Fruit fly (Drosophila melanogaster) whole organism, embryonic: ENCODE measurements around the gene apolpp.

Source experiments
- Atf6 ChIP-seq: fragments of 200-800 bp; sonication (Bioruptor generic); IDR thresholded peaks from 2 replicates; pipeline ENCODE4 v1.3.6; 2022; ENCODE audit warnings: missing biosample characterization, missing genetic modification characterization
- BEAF-32 ChIP-seq: fragments of 200-800 bp; sonication (Bioruptor generic); optimal IDR thresholded peaks from 3 replicates; lab custom pipeline; 2017; ENCODE audit warnings: missing biosample characterization, missing genetic modification characterization, mild to moderate bottlenecking, moderate library complexity, missing genetic modification reagents
- Bgb ChIP-seq: fragments of 200-800 bp; sonication (Bioruptor generic); IDR thresholded peaks from 2 replicates; pipeline ENCODE4 v1.3.6; 2022; ENCODE audit warnings: missing biosample characterization, missing genetic modification characterization; ENCODE audit not compliant: partially characterized antibody
- CG11560 ChIP-seq: fragments of 200-800 bp; sonication (Bioruptor generic); IDR thresholded peaks from 3 replicates; pipeline ENCODE4 v1.3.6; 2022; ENCODE audit warnings: missing biosample characterization, missing genetic modification characterization
- CG12104 ChIP-seq: fragments of 200-800 bp; sonication (Bioruptor generic); optimal IDR thresholded peaks from 3 replicates; lab custom pipeline; 2016; ENCODE audit warnings: missing biosample characterization, missing genetic modification characterization
- CG12155 ChIP-seq: fragments of 200-800 bp; sonication (Bioruptor generic); optimal IDR thresholded peaks from 3 replicates; lab custom pipeline; 2016; ENCODE audit warnings: missing biosample characterization, missing genetic modification characterization
- CG12659 ChIP-seq: fragments of 200-800 bp; sonication (Bioruptor generic); optimal IDR thresholded peaks from 3 replicates; lab custom pipeline; 2017; ENCODE audit warnings: mild to moderate bottlenecking, missing biosample characterization, missing genetic modification reagents, missing genetic modification characterization
- CG12744 ChIP-seq: fragments of 200-800 bp; sonication (Bioruptor generic); optimal IDR thresholded peaks from 2 replicates; lab custom pipeline; 2016; ENCODE audit warnings: missing biosample characterization, missing genetic modification characterization
- CG13296 ChIP-seq: fragments of 200-800 bp; sonication (Bioruptor generic); optimal IDR thresholded peaks from 3 replicates; lab custom pipeline; 2018; ENCODE audit warnings: missing biosample characterization, mild to moderate bottlenecking, missing genetic modification characterization
- CG13624 ChIP-seq: fragments of 200-800 bp; sonication (Bioruptor generic); optimal IDR thresholded peaks from 2 replicates; lab custom pipeline; 2016; ENCODE audit warnings: missing biosample characterization, missing genetic modification characterization
- CG13894 ChIP-seq: fragments of 200-800 bp; sonication (Bioruptor generic); optimal IDR thresholded peaks from 3 replicates; lab custom pipeline; 2018; ENCODE audit warnings: missing biosample characterization, mild to moderate bottlenecking, missing genetic modification characterization, moderate library complexity
- CG14710 ChIP-seq: fragments of 200-800 bp; sonication (Bioruptor generic); optimal IDR thresholded peaks from 3 replicates; lab custom pipeline; 2019; ENCODE audit warnings: missing biosample characterization, mild to moderate bottlenecking, missing genetic modification characterization, moderate library complexity
- CG15514 ChIP-seq: fragments of 200-800 bp; sonication (Bioruptor generic); optimal IDR thresholded peaks from 3 replicates; lab custom pipeline; 2017; ENCODE audit warnings: missing biosample characterization, missing genetic modification characterization, mild to moderate bottlenecking, moderate library complexity, missing genetic modification reagents
- CG17385 ChIP-seq: fragments of 200-800 bp; sonication (Bioruptor generic); optimal IDR thresholded peaks from 3 replicates; lab custom pipeline; 2018; ENCODE audit warnings: missing biosample characterization, mild to moderate bottlenecking, missing genetic modification characterization
- CG17612 ChIP-seq: fragments of 200-800 bp; sonication (Bioruptor generic); IDR thresholded peaks from 2 replicates; pipeline ENCODE4 v1.3.6; 2022; ENCODE audit warnings: missing biosample characterization, missing genetic modification characterization
- CG1832 ChIP-seq: fragments of 200-800 bp; sonication (Bioruptor generic); optimal IDR thresholded peaks from 2 replicates; lab custom pipeline; 2017; ENCODE audit warnings: missing biosample characterization, mild to moderate bottlenecking, missing genetic modification characterization, inconsistent platforms
- CG2120 ChIP-seq: fragments of 200-800 bp; sonication (Bioruptor generic); optimal IDR thresholded peaks from 3 replicates; lab custom pipeline; 2016; ENCODE audit warnings: missing biosample characterization, missing genetic modification characterization
- CG30020 ChIP-seq: fragments of 200-800 bp; optimal IDR thresholded peaks from 2 replicates; lab custom pipeline; 2019; ENCODE audit warnings: missing biosample characterization, mild to moderate bottlenecking, missing genetic modification characterization, moderate library complexity
- CG34422 ChIP-seq: fragments of 200-800 bp; sonication (Bioruptor generic); IDR thresholded peaks from 3 replicates; pipeline ENCODE4 v1.3.6; 2022; ENCODE audit warnings: missing biosample characterization, missing genetic modification characterization
- CG4707 ChIP-seq: fragments of 200-800 bp; sonication (Bioruptor generic); optimal IDR thresholded peaks from 2 replicates; lab custom pipeline; 2018; ENCODE audit warnings: missing biosample characterization, mild to moderate bottlenecking, missing genetic modification characterization, moderate library complexity
- CG6813 ChIP-seq: fragments of 200-800 bp; sonication (Bioruptor generic); optimal IDR thresholded peaks from 2 replicates; lab custom pipeline; 2017; ENCODE audit warnings: missing biosample characterization, missing genetic modification characterization, mild to moderate bottlenecking, moderate library complexity, missing genetic modification reagents
- CG8290 ChIP-seq, 3 experiments: fragments of 200-800 bp; sonication (Bioruptor generic); optimal IDR thresholded peaks; 2 replicates each; lab custom pipeline; 2016 to 2019; ENCODE audit warnings: missing biosample characterization in 3 of 3, missing genetic modification characterization in 3 of 3, mild to moderate bottlenecking in 2 of 3, moderate library complexity in 1 of 3
- CG9932 ChIP-seq: fragments of 200-800 bp; sonication (Bioruptor generic); IDR thresholded peaks from 2 replicates; pipeline ENCODE4 v1.3.6; 2022; ENCODE audit warnings: missing biosample characterization, missing genetic modification characterization
- Chrac-16 ChIP-seq: fragments of 200-800 bp; sonication (Bioruptor generic); optimal IDR thresholded peaks from 3 replicates; lab custom pipeline; 2016; ENCODE audit warnings: missing biosample characterization, missing genetic modification characterization
- Ets65A ChIP-seq: fragments of 200-800 bp; sonication (Bioruptor generic); peaks from one replicate; lab custom pipeline; 2016; ENCODE audit warnings: missing biosample characterization, missing genetic modification characterization
- Hsf ChIP-seq: fragments of 200-800 bp; sonication (Bioruptor generic); optimal IDR thresholded peaks from 3 replicates; lab custom pipeline; 2016; ENCODE audit warnings: missing biosample characterization, missing genetic modification characterization
- Nf-YA ChIP-seq: fragments of 200-800 bp; sonication (Bioruptor generic); IDR thresholded peaks from 2 replicates; pipeline ENCODE4 v1.3.6; 2022; ENCODE audit warnings: missing biosample characterization, missing genetic modification characterization
- Nf-YC ChIP-seq: fragments of 200-800 bp; optimal IDR thresholded peaks from 3 replicates; lab custom pipeline; 2019; ENCODE audit warnings: missing biosample characterization, mild to moderate bottlenecking, missing genetic modification characterization, moderate library complexity
- PHDP ChIP-seq: fragments of 200-800 bp; sonication (Bioruptor generic); optimal IDR thresholded peaks from 3 replicates; lab custom pipeline; 2018; ENCODE audit warnings: missing biosample characterization, mild to moderate bottlenecking, missing genetic modification characterization, moderate library complexity
- Rfx ChIP-seq: fragments of 200-800 bp; sonication (Bioruptor generic); IDR thresholded peaks from 2 replicates; pipeline ENCODE4 v1.3.6; 2022; ENCODE audit warnings: missing biosample characterization, missing genetic modification characterization
- Scr ChIP-seq: fragments of 200-800 bp; sonication (Bioruptor generic); IDR thresholded peaks from 2 replicates; pipeline ENCODE4 v1.3.6; 2022; ENCODE audit warnings: missing biosample characterization, missing genetic modification characterization; ENCODE audit not compliant: partially characterized antibody
- ash1 ChIP-seq: fragments of 200-800 bp; sonication (Bioruptor generic); optimal IDR thresholded peaks from 2 replicates; lab custom pipeline; 2018; ENCODE audit warnings: missing biosample characterization, mild to moderate bottlenecking, missing genetic modification characterization
- bigmax ChIP-seq: fragments of 200-800 bp; sonication (Bioruptor generic); optimal IDR thresholded peaks from 2 replicates; lab custom pipeline; 2018; ENCODE audit warnings: missing biosample characterization, mild to moderate bottlenecking, missing genetic modification characterization
- ewg ChIP-seq: fragments of 200-800 bp; sonication (Bioruptor generic); optimal IDR thresholded peaks from 3 replicates; lab custom pipeline; 2017; ENCODE audit warnings: mild to moderate bottlenecking, missing biosample characterization, missing genetic modification reagents, missing genetic modification characterization
- grau ChIP-seq: fragments of 200-800 bp; optimal IDR thresholded peaks from 3 replicates; lab custom pipeline; 2019; ENCODE audit warnings: missing biosample characterization, mild to moderate bottlenecking, missing genetic modification characterization, moderate library complexity
- lilli ChIP-seq: fragments of 200-800 bp; sonication (Bioruptor generic); optimal IDR thresholded peaks from 3 replicates; lab custom pipeline; 2016; ENCODE audit warnings: missing biosample characterization, missing genetic modification characterization
- maf-S ChIP-seq: fragments of 200-800 bp; sonication (Bioruptor generic); optimal IDR thresholded peaks from 2 replicates; lab custom pipeline; 2016; ENCODE audit warnings: missing biosample characterization, missing genetic modification characterization
- mam ChIP-seq: fragments of 200-800 bp; sonication (Bioruptor generic); optimal IDR thresholded peaks from 3 replicates; lab custom pipeline; 2016; ENCODE audit warnings: missing biosample characterization, missing genetic modification characterization
- pzg ChIP-seq: fragments of 200-800 bp; sonication (Bioruptor generic); optimal IDR thresholded peaks from 3 replicates; lab custom pipeline; 2018; ENCODE audit warnings: missing biosample characterization, mild to moderate bottlenecking, missing genetic modification characterization, moderate library complexity
- row ChIP-seq: fragments of 200-800 bp; sonication (Bioruptor generic); IDR thresholded peaks from 3 replicates; pipeline ENCODE4 v1.3.6; 2022; ENCODE audit warnings: missing biosample characterization, missing genetic modification characterization
- sens ChIP-seq: fragments of 200-800 bp; sonication (Bioruptor generic); peaks from one replicate; lab custom pipeline; 2016; ENCODE audit warnings: missing biosample characterization, missing genetic modification characterization
- slbo ChIP-seq: fragments of 200-800 bp; sonication (Bioruptor generic); IDR thresholded peaks from 2 replicates; pipeline ENCODE4 v1.3.6; 2022; ENCODE audit warnings: missing biosample characterization, missing genetic modification characterization
- vvl ChIP-seq: fragments of 200-800 bp; sonication (Bioruptor generic); IDR thresholded peaks from 2 replicates; pipeline ENCODE4 v1.3.6; 2022; ENCODE audit warnings: missing biosample characterization, missing genetic modification characterization

Gene apolpp

DNA sequence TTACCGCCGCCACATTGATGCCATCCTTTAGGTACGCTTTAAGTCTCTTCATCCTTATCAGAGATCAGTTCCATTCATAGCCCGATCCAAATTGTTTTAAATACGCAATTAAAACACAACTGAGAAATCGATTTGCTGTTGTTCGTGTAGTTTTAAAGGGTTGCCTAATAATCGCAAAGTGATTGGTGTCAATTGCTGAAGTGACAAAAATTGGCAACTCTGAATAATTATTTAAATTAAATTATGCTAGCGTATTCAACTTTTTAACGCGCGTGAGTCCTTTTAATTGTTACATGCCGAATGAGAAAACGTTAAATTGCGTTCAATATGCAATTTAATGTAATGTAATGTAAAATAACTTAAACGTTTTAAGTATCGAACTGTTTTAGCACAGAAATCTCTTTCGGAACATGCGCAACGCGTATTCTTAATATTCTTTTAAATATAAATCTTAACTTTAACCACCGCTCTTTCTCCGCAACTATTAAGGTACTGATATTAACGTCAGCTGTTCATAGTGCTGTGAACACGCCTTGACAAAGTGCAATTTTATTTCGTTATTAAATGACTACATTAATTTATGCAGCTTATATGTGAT, 31.5 kb upstream of the apolpp start, which contains the start of gene Mpv17 (continued):
- no peak for TF ChIP-seq CG4707 (GFP tag; lab: Kevin White, UChicago)
- peak; percentile 25 for TF ChIP-seq CG13296
- TF ChIP-seq ewg (GFP tag; lab: Kevin White, UChicago) = peak; percentile 15
- TF ChIP-seq sens (GFP tag; lab: Kevin White, UChicago) = peak; percentile 71
- TF ChIP-seq CG6813 (GFP tag; lab: Kevin White, UChicago) = no peak
- no peak for TF ChIP-seq CG11560
- TF ChIP-seq Nf-YC (tag; lab: Kevin White, UChicago) = peak; percentile 3
- no peak for TF ChIP-seq CG12104
- TF ChIP-seq CG17612 (GFP tag; lab: Robert Waterston, UW) = no peak
- no peak for TF ChIP-seq ash1 (GFP tag; lab: Kevin White, UChicago)
- peak; percentile 51; the same call in 1 of the 2 replicates for TF ChIP-seq Rfx (GFP tag; lab: Robert Waterston, UW)
- TF ChIP-seq PHDP (tag; lab: Kevin White, UChicago) = peak; percentile 12
- TF ChIP-seq CG12659 (GFP tag; lab: Kevin White, UChicago) = peak; percentile 3
- no peak for TF ChIP-seq CG14710 (tag; lab: Kevin White, UChicago)
- 0 out of 2 replicates have a peak, but pooled peaks have one; percentile 10 for TF ChIP-seq Scr (GFP tag; lab: Robert Waterston, UW)
- TF ChIP-seq CG15514 (GFP tag; lab: Kevin White, UChicago) = peak; percentile 35
- TF ChIP-seq CG30020 = peak; percentile 38
- no peak for TF ChIP-seq Nf-YA (GFP tag; lab: Robert Waterston, UW)
- no peak for TF ChIP-seq maf-S
- TF ChIP-seq mam = peak; percentile 16
- TF ChIP-seq CG12155 (GFP tag; lab: Kevin White, UChicago) = peak; percentile 2
- TF ChIP-seq vvl (GFP tag; lab: Robert Waterston, UW) = peak; percentile 45; the same call in 1 of the 2 replicates
- TF ChIP-seq Ets65A (GFP tag; lab: Kevin White, UChicago) = peak; percentile 86
- peak; percentile 20 for TF ChIP-seq BEAF-32 (GFP tag; lab: Kevin White, UChicago)
- peak; percentile 45 for TF ChIP-seq CG2120 (GFP tag; lab: Kevin White, UChicago)
- peak; percentile 52 for TF ChIP-seq lilli (GFP tag; lab: Kevin White, UChicago)
- TF ChIP-seq Hsf = peak; percentile 20
- TF ChIP-seq Bgb (GFP tag; lab: Robert Waterston, UW) = no peak
- TF ChIP-seq Atf6 = no peak
- no peak for TF ChIP-seq bigmax (GFP tag; lab: Kevin White, UChicago)
- TF ChIP-seq CG13624 = peak; percentile 27
- peak; percentile 40; the same call in 1 of the 2 replicates for TF ChIP-seq slbo
- TF ChIP-seq CG17385 (GFP tag; lab: Kevin White, UChicago) = peak; percentile 23
- no peak for TF ChIP-seq CG8290 (GFP tag; optimal IDR thresholded peaks at IDR 0.05; lab: Kevin White, UChicago)
- peak in 1 of 2 experiments; percentile 54 for TF ChIP-seq CG8290 (tag; optimal IDR thresholded peaks at IDR 0.05; lab: Kevin White, UChicago)
- TF ChIP-seq row (GFP tag; lab: Robert Waterston, UW) = peak; percentile 48
- TF ChIP-seq CG9932 (GFP tag; lab: Robert Waterston, UW) = peak; percentile 14; the same call in 1 of the 2 replicates
- peak; percentile 14 for TF ChIP-seq Chrac-16
- no peak for TF ChIP-seq CG34422 (GFP tag; lab: Robert Waterston, UW)
- TF ChIP-seq pzg (GFP tag; lab: Kevin White, UChicago) = peak; percentile 19
- TF ChIP-seq CG1832 (GFP tag; lab: Kevin White, UChicago) = no peak
- TF ChIP-seq CG13894 (tag; lab: Kevin White, UChicago) = peak; percentile 20
- TF ChIP-seq CG12744 (GFP tag; lab: Kevin White, UChicago) = no peak
- peak; percentile 16 for TF ChIP-seq grau
